Worm (Caenorhabditis elegans) whole organism, L4/young adult: ENCODE measurements around the gene fbxb-117.

Source experiments
- W03F9.2 ChIP-seq: fragments of 150-350 bp; optimal IDR thresholded peaks from 2 replicates; lab custom pipeline; 2014; ENCODE audit warnings: missing biosample characterization, missing genetic modification characterization
- dao-5 ChIP-seq: sonication (generic microtip); optimal IDR thresholded peaks from 2 replicates; lab custom pipeline; 2016; ENCODE audit warnings: missing genotype, missing genetic modification characterization, moderate library complexity, missing compliant biosample characterization
- him-1 ChIP-seq: sonication (generic microtip); optimal IDR thresholded peaks from 2 replicates; lab custom pipeline; 2016; ENCODE audit warnings: missing genotype, missing genetic modification reagents, missing genetic modification characterization, missing compliant biosample characterization

fbxb-117 gene

DNA sequence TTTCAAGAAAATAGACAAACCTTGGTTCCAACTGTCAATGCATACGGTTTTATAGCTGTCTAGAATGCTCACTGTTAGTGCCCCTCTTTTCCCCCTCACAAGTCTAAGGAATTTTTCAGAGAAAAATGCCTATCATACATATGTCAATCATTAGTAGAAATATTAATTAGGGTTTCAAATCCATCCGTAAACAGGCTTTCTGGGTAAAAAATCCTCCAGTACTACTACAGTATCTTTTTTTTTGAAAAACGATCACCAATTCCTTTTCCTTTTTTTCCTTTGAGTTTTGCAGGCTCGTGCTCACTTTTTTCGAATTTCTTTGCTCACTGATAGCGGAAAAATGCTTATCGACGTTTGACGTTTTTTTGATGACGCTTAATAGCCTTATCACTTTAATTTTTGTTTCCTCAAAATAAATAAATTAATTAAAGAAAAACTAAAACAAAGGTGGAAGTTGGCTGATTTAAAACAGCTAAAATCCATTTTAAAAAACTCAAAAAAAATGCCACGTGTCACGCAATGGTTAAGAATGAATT is 37.1 kb downstream of the fbxb-117 start, which contains the start of gene C43D7.7:
Gene C43D7.7, minus strand, starts transcription at position 51 of the 536 bp plus-strand sequence.
- TF ChIP-seq W03F9.2 (tag; lab: Kevin White, UChicago), result no peak
- TF ChIP-seq dao-5 (tag; lab: Kevin White, UChicago), result no peak
- no peak for TF ChIP-seq him-1 (tag; lab: Kevin White, UChicago)

ce11 chrV:19320385-19320784 is 38.0 kb downstream of the fbxb-117 start, which contains the start of gene sdz-6:
Gene sdz-6, plus strand, starts transcription at chrV:19320613.
- no peak for TF ChIP-seq W03F9.2 (tag; lab: Kevin White, UChicago)
- no peak for TF ChIP-seq him-1 (tag; lab: Kevin White, UChicago)
- TF ChIP-seq dao-5 (tag; lab: Kevin White, UChicago), result no peak

DNA sequence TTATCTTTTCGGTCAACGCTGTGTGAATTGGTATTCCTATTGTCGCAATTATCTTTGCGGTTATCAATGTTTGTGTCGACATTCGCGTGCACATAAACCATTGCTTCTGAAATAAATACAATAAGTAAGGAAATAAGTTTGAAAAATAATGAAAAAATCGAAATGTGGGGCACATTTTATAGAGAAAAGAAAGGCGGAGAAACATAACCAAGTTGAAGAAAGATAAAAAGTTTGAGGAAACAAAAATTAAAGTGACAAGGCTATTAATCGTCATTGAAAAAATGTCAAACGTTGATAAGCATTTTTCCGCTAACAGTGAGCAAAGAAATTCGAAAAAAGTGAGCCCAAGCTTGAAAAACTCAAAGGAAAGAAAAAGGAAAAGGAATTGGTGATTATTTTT is 40.0 kb downstream of the fbxb-117 start, which contains the start of gene C43D7.4:
Gene C43D7.4, minus strand, starts transcription at position 101 of the 400 bp plus-strand sequence.
- TF ChIP-seq W03F9.2 (tag; lab: Kevin White, UChicago), result no peak
- TF ChIP-seq dao-5 (tag; lab: Kevin White, UChicago), result no peak
- TF ChIP-seq him-1 (tag; lab: Kevin White, UChicago), result no peak

ce11 chrV:19325436-19325835 is 43.0 kb downstream of the fbxb-117 start:
- TF ChIP-seq him-1 (tag; lab: Kevin White, UChicago) (no peak), dao-5 (tag; lab: Kevin White, UChicago) (no peak), W03F9.2 (tag; lab: Kevin White, UChicago) (no peak)

DNA sequence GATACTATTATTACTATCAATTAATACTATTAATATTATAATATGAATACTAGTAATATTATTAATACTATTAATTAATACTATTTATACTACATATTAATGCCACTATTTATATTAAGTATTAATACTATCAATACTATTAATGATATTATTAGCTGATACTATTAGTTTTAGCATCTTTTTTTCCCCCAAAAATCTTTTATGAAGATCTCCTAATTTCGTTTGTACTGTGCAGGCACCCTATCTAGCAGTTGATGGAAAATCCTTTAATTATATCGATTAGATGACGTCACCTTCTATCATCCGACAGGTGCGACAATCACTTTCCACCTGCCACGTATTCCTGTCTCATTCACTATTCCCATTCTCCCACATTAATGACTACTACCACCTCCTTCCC is 46.8 kb downstream of the fbxb-117 start, which contains the start of gene fbxb-65:
Gene fbxb-65, plus strand, starts transcription at position 301 of the 400 bp plus-strand sequence.
- TF ChIP-seq dao-5 (tag; lab: Kevin White, UChicago) (no peak), W03F9.2 (tag; lab: Kevin White, UChicago) (no peak), him-1 (tag; lab: Kevin White, UChicago) (no peak)
